Worm (Caenorhabditis elegans): Measurements from ENCODE around the gene lon-1.

lon-1 gene

ce11 chrIII:5501358-5502287 is 27.3 kb downstream of the lon-1 start, which contains the start of gene R02F2.1:
TSS of gene R02F2.1 (plus strand) at chrIII:5501885.
- TF ChIP-seq Y55F3AM.14 (GFP tag; optimal IDR thresholded peaks at IDR 0.05) (no peak), mbf-1 (tag; optimal IDR thresholded peaks at IDR 0.05) (no peak), ama-1 (optimal IDR thresholded peaks at IDR 0.05) (peak; percentile 38), nhr-23 (tag; optimal IDR thresholded peaks at IDR 0.05) (no peak), lin-13 (GFP tag; optimal IDR thresholded peaks at IDR 0.05) (no peak), gmeb-1 (tag; optimal IDR thresholded peaks at IDR 0.05) (peak; percentile 15), alr-1 (tag; optimal IDR thresholded peaks at IDR 0.05) (no peak), skn-1 (tag; optimal IDR thresholded peaks at IDR 0.05) (no peak), ceh-16 (tag; optimal IDR thresholded peaks at IDR 0.05) (no peak), sma-9 (GFP tag; optimal IDR thresholded peaks at IDR 0.05) (peak; percentile 27), sma-9 (tag; optimal IDR thresholded peaks at IDR 0.05) (no peak), mab-5 (tag; optimal IDR thresholded peaks at IDR 0.05) (no peak), nhr-6 (tag; optimal IDR thresholded peaks at IDR 0.05) (peak; percentile 11), C34F6.9 (tag; optimal IDR thresholded peaks at IDR 0.05) (peak; percentile 29), crh-2 (tag; optimal IDR thresholded peaks at IDR 0.05) (peak; percentile 62), elt-3 (tag; optimal IDR thresholded peaks at IDR 0.05) (no peak), nhr-129 (tag; optimal IDR thresholded peaks at IDR 0.05) (peak; percentile 72), peb-1 (tag; optimal IDR thresholded peaks at IDR 0.05) (no peak), ztf-4 (tag; optimal IDR thresholded peaks at IDR 0.05) (no peak), elt-1 (tag; optimal IDR thresholded peaks at IDR 0.05) (no peak), ztf-11 (tag; optimal IDR thresholded peaks at IDR 0.05) (no peak), nhr-77 (tag; optimal IDR thresholded peaks at IDR 0.05) (no peak), fos-1 (tag; optimal IDR thresholded peaks at IDR 0.05) (peak; percentile 12), unc-62 (GFP tag; optimal IDR thresholded peaks at IDR 0.05) (no peak), ztf-1 (GFP tag; conservative IDR thresholded peaks at IDR 0.05) (no peak), nhr-25 (tag; optimal IDR thresholded peaks at IDR 0.05) (peak; percentile 68), lin-39 (tag; optimal IDR thresholded peaks at IDR 0.05) (no peak), unc-55 (GFP tag; optimal IDR thresholded peaks at IDR 0.05) (peak; percentile 4), blmp-1 (tag; optimal IDR thresholded peaks at IDR 0.05; ENCODE audit: insufficient read depth) (no peak), R02D3.7 (tag; optimal IDR thresholded peaks at IDR 0.05) (no peak), nhr-10 (tag; optimal IDR thresholded peaks at IDR 0.05) (no peak), F13H6.1 (tag; optimal IDR thresholded peaks at IDR 0.05) (no peak), ZK546.5 (tag; optimal IDR thresholded peaks at IDR 0.05) (no peak), lin-11 (tag; optimal IDR thresholded peaks at IDR 0.05) (no peak), nhr-12 (tag; optimal IDR thresholded peaks at IDR 0.05) (no peak), aly-2 (tag; optimal IDR thresholded peaks at IDR 0.05) (no peak), egl-27 (tag; optimal IDR thresholded peaks at IDR 0.05) (no peak), dmd-4 (tag; optimal IDR thresholded peaks at IDR 0.05) (no peak), sma-3 (GFP tag; optimal IDR thresholded peaks at IDR 0.05) (peak; percentile 31), ceh-82 (tag; optimal IDR thresholded peaks at IDR 0.05) (no peak), nhr-11 (tag; optimal IDR thresholded peaks at IDR 0.05) (no peak), snpc-4 (tag; optimal IDR thresholded peaks at IDR 0.05) (no peak), nhr-237 (tag; optimal IDR thresholded peaks at IDR 0.05) (no peak), mdl-1 (tag; optimal IDR thresholded peaks at IDR 0.05) (no peak), unc-39 (tag; optimal IDR thresholded peaks at IDR 0.05) (no peak), lsy-2 (tag; optimal IDR thresholded peaks at IDR 0.05) (no peak), nhr-21 (tag; optimal IDR thresholded peaks at IDR 0.05) (no peak), sem-4 (tag; optimal IDR thresholded peaks at IDR 0.05) (no peak), zag-1 (tag; optimal IDR thresholded peaks at IDR 0.05) (no peak)
